Fruit fly (Drosophila melanogaster): ENCODE results near the gene ppk14.

The ppk14 gene

dm6 chr2L:6356686-6357362 lies 2.1 kb downstream of the ppk14 start (continued):
- TF ChIP-seq ham (GFP tag; IDR thresholded peaks at IDR 0.05) (no peak), Ets97D (GFP tag; optimal IDR thresholded peaks at IDR 0.05) (no peak)

dm6 chr2L:6358218-6358617 lies 3.5 kb downstream of the ppk14 start, which contains the start of gene CG9500:
TSS of gene CG9500 (minus strand) at chr2L:6358318.
- TF ChIP-seq sim (GFP tag; IDR thresholded peaks at IDR 0.05) (no peak), CG10979 (tag; optimal IDR thresholded peaks at IDR 0.05) (no peak), CG12769 (tag; optimal IDR thresholded peaks at IDR 0.05) (no peak), CG32532 (GFP tag; IDR thresholded peaks at IDR 0.05) (no peak), ATbp (GFP tag; optimal IDR thresholded peaks at IDR 0.05) (no peak), D19A (tag; optimal IDR thresholded peaks at IDR 0.05) (no peak), CG34376 (GFP tag; optimal IDR thresholded peaks at IDR 0.05) (no peak), CG8944 (GFP tag; optimal IDR thresholded peaks at IDR 0.05) (no peak), onecut (GFP tag; IDR thresholded peaks at IDR 0.05) (no peak), Hsf (GFP tag; optimal IDR thresholded peaks at IDR 0.05) (no peak), MTF-1 (GFP tag; optimal IDR thresholded peaks at IDR 0.05; ENCODE audit: borderline replicate concordance) (no peak), CG7839 (tag; optimal IDR thresholded peaks at IDR 0.05) (no peak), Dfd (GFP tag; optimal IDR thresholded peaks at IDR 0.05) (no peak), Sox102F (GFP tag; optimal IDR thresholded peaks at IDR 0.05) (no peak)

dm6 chr2L:6360059-6360458 lies 5.3 kb downstream of the ppk14 start:
- peak; percentile 78 for TF ChIP-seq Ets65A (GFP tag)
- no peak for TF ChIP-seq Lhr (GFP tag; optimal IDR thresholded peaks at IDR 0.05)

dm6 chr2L:6366924-6367323 lies 12.2 kb downstream of the ppk14 start:
- TF ChIP-seq stwl (tag; optimal IDR thresholded peaks at IDR 0.05), result peak; percentile 20
- no peak for TF ChIP-seq CG9437 (GFP tag; optimal IDR thresholded peaks at IDR 0.05)
- TF ChIP-seq CG2116 (GFP tag; optimal IDR thresholded peaks at IDR 0.05), result no peak
- TF ChIP-seq D (optimal IDR thresholded peaks at IDR 0.05), result no peak
- no peak for TF ChIP-seq D (GFP tag; optimal IDR thresholded peaks at IDR 0.05)
- TF ChIP-seq sens (GFP tag), result peak; percentile 37
- TF ChIP-seq CG7271 (tag; optimal IDR thresholded peaks at IDR 0.05), result peak; percentile 81
- TF ChIP-seq Ets97D (GFP tag; optimal IDR thresholded peaks at IDR 0.05), result peak; percentile 24
- no peak for TF ChIP-seq CG18262 (tag; optimal IDR thresholded peaks at IDR 0.05)
- TF ChIP-seq CG2712 (tag; optimal IDR thresholded peaks at IDR 0.05), result no peak
- TF ChIP-seq CG15514 (GFP tag; optimal IDR thresholded peaks at IDR 0.05), result peak; percentile 68
- no peak for TF ChIP-seq CG11398 (GFP tag; optimal IDR thresholded peaks at IDR 0.05)
- no peak for TF ChIP-seq slou (GFP tag; optimal IDR thresholded peaks at IDR 0.05)

- no peak for TF ChIP-seq CG18011 (GFP tag; optimal IDR thresholded peaks at IDR 0.05)
- TF ChIP-seq cwo (GFP tag; optimal IDR thresholded peaks at IDR 0.05), result peak; percentile 39
- TF ChIP-seq CG34376 (GFP tag; optimal IDR thresholded peaks at IDR 0.05), result peak; percentile 62
- no peak for TF ChIP-seq p53 (GFP tag; optimal IDR thresholded peaks at IDR 0.05)
- TF ChIP-seq Bgb (GFP tag; IDR thresholded peaks at IDR 0.05; ENCODE audit: partially characterized antibody), result no peak
- peak; percentile 67 for TF ChIP-seq sug (tag; optimal IDR thresholded peaks at IDR 0.05)
- TF ChIP-seq chinmo (GFP tag; IDR thresholded peaks at IDR 0.05; ENCODE audit: partially characterized antibody), result 0 out of 4 replicates have a peak, but pooled peaks have one; percentile 32
Observed at dm6 chr2L:6367478-6367932, 12.7 kb downstream of the ppk14 start, which contains the start of gene Nepl4. TSS of gene Nepl4 (plus strand) at chr2L:6367882.
